Fruit fly (Drosophila melanogaster): Measurements from ENCODE around the gene CG6083.

CG6083 gene

dm6 chr3L:11622750-11623149 lies 3.2 kb downstream of the CG6083 start:
- TF ChIP-seq kay (GFP tag; ENCODE audit: borderline replicate concordance) (peak; percentile 84), tj (GFP tag; optimal IDR thresholded peaks at IDR 0.05) (peak; percentile 65), ovo (GFP tag; optimal IDR thresholded peaks at IDR 0.05) (no peak)

dm6 chr3L:11620001-11620400 lies 5.9 kb downstream of the CG6083 start, which contains the start of gene Muc68Ca:
Muc68Ca (minus strand) TSS chr3L:11620101.
- TF ChIP-seq CG7045 (GFP tag; optimal IDR thresholded peaks at IDR 0.05) (no peak), CG5204 (GFP tag; optimal IDR thresholded peaks at IDR 0.05) (no peak), tj (GFP tag; optimal IDR thresholded peaks at IDR 0.05) (no peak), kay (GFP tag; ENCODE audit: borderline replicate concordance) (no peak), bab1 (GFP tag; optimal IDR thresholded peaks at IDR 0.05) (no peak), cic (GFP tag; optimal IDR thresholded peaks at IDR 0.05) (no peak), Hr96 (GFP tag; optimal IDR thresholded peaks at IDR 0.05) (no peak), CG33017 (tag; optimal IDR thresholded peaks at IDR 0.05) (no peak), CG7101 (tag; optimal IDR thresholded peaks at IDR 0.05) (no peak), Mnt (GFP tag; optimal IDR thresholded peaks at IDR 0.05) (no peak), Clk (GFP tag; optimal IDR thresholded peaks at IDR 0.05) (no peak), ovo (GFP tag; optimal IDR thresholded peaks at IDR 0.05) (no peak), CG11617 (GFP tag; optimal IDR thresholded peaks at IDR 0.05) (no peak), CG1620 (GFP tag; optimal IDR thresholded peaks at IDR 0.05) (no peak), toe (GFP tag; optimal IDR thresholded peaks at IDR 0.05) (no peak), Crg-1 (GFP tag; optimal IDR thresholded peaks at IDR 0.05) (no peak)

DNA sequence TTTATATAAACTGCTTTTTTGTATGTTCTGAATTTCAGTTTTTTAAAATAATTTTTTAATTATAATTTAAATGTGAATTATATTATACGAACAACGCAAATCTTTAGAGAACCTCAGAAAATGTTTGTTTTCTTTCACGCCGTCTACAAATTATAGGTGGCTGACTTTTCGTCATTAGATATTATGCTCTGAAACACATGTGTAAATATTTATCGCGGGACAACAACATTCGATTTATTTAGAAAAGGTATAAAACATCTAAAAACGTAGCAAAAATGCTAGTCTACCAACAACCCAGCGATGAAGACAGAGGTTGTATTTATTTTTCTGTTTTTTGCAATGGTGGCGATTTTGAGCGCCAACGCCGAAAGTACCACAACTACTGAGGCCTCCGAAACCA lies 16.1 kb downstream of the CG6083 start, which contains the start of gene CG42832:
CG42832 (plus strand) TSS at position 301 of the 400 bp plus-strand sequence.
- TF ChIP-seq tj (GFP tag; optimal IDR thresholded peaks at IDR 0.05) (no peak), bab1 (GFP tag; optimal IDR thresholded peaks at IDR 0.05) (no peak), Mnt (GFP tag; optimal IDR thresholded peaks at IDR 0.05) (no peak), Hr96 (GFP tag; optimal IDR thresholded peaks at IDR 0.05) (no peak), cic (GFP tag; optimal IDR thresholded peaks at IDR 0.05) (no peak), kay (GFP tag; ENCODE audit: borderline replicate concordance) (no peak), CG12768 (GFP tag; optimal IDR thresholded peaks at IDR 0.05) (no peak), ovo (GFP tag; optimal IDR thresholded peaks at IDR 0.05) (no peak), Crg-1 (GFP tag; optimal IDR thresholded peaks at IDR 0.05) (no peak), CG33017 (tag; optimal IDR thresholded peaks at IDR 0.05) (no peak), CG1620 (GFP tag; optimal IDR thresholded peaks at IDR 0.05) (no peak), Clk (GFP tag; optimal IDR thresholded peaks at IDR 0.05) (no peak), CG5204 (GFP tag; optimal IDR thresholded peaks at IDR 0.05) (no peak), CG7101 (tag; optimal IDR thresholded peaks at IDR 0.05) (no peak), toe (GFP tag; optimal IDR thresholded peaks at IDR 0.05) (no peak), CG14711 (tag; optimal IDR thresholded peaks at IDR 0.05) (no peak), cnc (optimal IDR thresholded peaks at IDR 0.05) (no peak), pad (GFP tag; optimal IDR thresholded peaks at IDR 0.05) (no peak), CG11617 (GFP tag; optimal IDR thresholded peaks at IDR 0.05) (no peak)

dm6 chr3L:11609153-11609809 lies 16.6 kb downstream of the CG6083 start, which contains the start of gene Duba:
Duba (minus strand) TSS chr3L:11609465.
- TF ChIP-seq Mnt (GFP tag; optimal IDR thresholded peaks at IDR 0.05) (peak; percentile 44), bab1 (GFP tag; optimal IDR thresholded peaks at IDR 0.05) (no peak), cnc (optimal IDR thresholded peaks at IDR 0.05) (no peak), CG5204 (GFP tag; optimal IDR thresholded peaks at IDR 0.05) (peak; percentile 23), CG14711 (tag; optimal IDR thresholded peaks at IDR 0.05) (no peak), Clk (GFP tag; optimal IDR thresholded peaks at IDR 0.05) (no peak), pad (GFP tag; optimal IDR thresholded peaks at IDR 0.05) (no peak), CG11617 (GFP tag; optimal IDR thresholded peaks at IDR 0.05) (no peak), tj (GFP tag; optimal IDR thresholded peaks at IDR 0.05) (no peak), kay (GFP tag; ENCODE audit: borderline replicate concordance) (no peak)

dm6 chr3L:11604227-11604626 lies 21.7 kb downstream of the CG6083 start:
- no peak for TF ChIP-seq cnc (optimal IDR thresholded peaks at IDR 0.05)
- TF ChIP-seq CG11617 (GFP tag; optimal IDR thresholded peaks at IDR 0.05): no peak
- TF ChIP-seq tj (GFP tag; optimal IDR thresholded peaks at IDR 0.05): no peak
- TF ChIP-seq CG14711 (tag; optimal IDR thresholded peaks at IDR 0.05): no peak
- no peak for TF ChIP-seq CG5204 (GFP tag; optimal IDR thresholded peaks at IDR 0.05)
- no peak for TF ChIP-seq CG33017 (tag; optimal IDR thresholded peaks at IDR 0.05)
- TF ChIP-seq kay (GFP tag; ENCODE audit: borderline replicate concordance): no peak
- TF ChIP-seq CG7045 (GFP tag; optimal IDR thresholded peaks at IDR 0.05): no peak
- TF ChIP-seq pad (GFP tag; optimal IDR thresholded peaks at IDR 0.05): no peak
- TF ChIP-seq toe (GFP tag; optimal IDR thresholded peaks at IDR 0.05): no peak
- TF ChIP-seq bab1 (GFP tag; optimal IDR thresholded peaks at IDR 0.05): no peak
- no peak for TF ChIP-seq Clk (GFP tag; optimal IDR thresholded peaks at IDR 0.05)

DNA sequence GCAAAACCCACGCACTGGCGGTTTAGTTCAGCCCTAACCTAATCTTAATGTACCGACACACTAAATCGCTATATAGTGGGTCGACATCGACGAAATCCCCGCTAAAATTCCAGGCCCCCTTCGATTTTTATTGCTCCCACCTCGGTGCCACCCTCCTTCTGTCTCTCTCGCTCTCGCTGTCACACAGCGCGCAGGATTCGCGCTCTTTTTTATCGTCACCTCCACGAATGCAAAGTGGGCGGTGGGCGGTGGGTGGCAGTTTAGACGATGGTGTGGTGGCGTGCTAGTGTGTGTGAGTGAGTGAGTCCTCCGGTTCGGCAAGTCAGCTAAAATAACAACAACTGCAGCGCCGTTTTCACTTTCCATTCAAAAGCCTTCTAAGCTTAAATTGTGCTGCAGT lies 23.9 kb downstream of the CG6083 start:
- TF ChIP-seq Crg-1 (GFP tag; optimal IDR thresholded peaks at IDR 0.05) (no peak), CG12768 (GFP tag; optimal IDR thresholded peaks at IDR 0.05) (no peak)

DNA sequence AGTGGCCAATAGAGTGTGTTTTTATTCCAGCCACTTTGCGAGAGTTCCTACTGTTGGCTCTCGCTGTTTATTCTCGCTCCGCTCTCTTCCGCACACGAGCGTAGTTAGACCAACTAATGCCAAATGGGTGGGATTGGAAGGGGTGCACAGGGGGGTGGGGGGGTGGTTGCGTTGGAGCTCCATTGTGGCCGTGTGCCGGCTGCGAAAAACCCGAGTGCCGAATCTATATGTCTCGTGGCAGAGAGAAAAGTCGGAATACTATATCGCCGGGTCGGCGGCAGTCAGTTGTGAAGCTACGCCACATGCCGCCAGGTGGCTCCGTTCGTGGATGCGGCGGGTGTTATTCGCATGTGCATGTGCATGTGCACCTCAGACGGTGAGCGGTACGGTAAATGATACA lies 24.8 kb downstream of the CG6083 start:
- TF ChIP-seq cnc (optimal IDR thresholded peaks at IDR 0.05): no peak
- TF ChIP-seq Mnt (GFP tag; optimal IDR thresholded peaks at IDR 0.05): peak; percentile 6

All from whole organism, adult.